Worm (Caenorhabditis elegans): ENCODE results near the gene F10E9.1.

ce11 chrIII:8305304-8305703 is 17.7 kb upstream of the F10E9.1 start:
- TF ChIP-seq ref-1 (GFP tag; conservative IDR thresholded peaks at IDR 0.05): no peak
- TF ChIP-seq ztf-23 (GFP tag; IDR thresholded peaks at IDR 0.05): no peak
- TF ChIP-seq klf-2 (GFP tag; conservative IDR thresholded peaks at IDR 0.05): no peak
- TF ChIP-seq flt-1 (GFP tag; IDR thresholded peaks at IDR 0.05): no peak
- no peak for TF ChIP-seq tab-1 (GFP tag; IDR thresholded peaks at IDR 0.05)

Measured in whole organism, midembryonic.